Fruit fly (Drosophila melanogaster) whole organism, embryonic: ENCODE data around the gene CG6659.

Source experiments
- Atf3 ChIP-seq: fragments of 200-800 bp; sonication (Bioruptor generic); optimal IDR thresholded peaks from 3 replicates; lab custom pipeline; 2016; ENCODE audit warnings: missing biosample characterization, missing genetic modification characterization
- BtbVII ChIP-seq: fragments of 200-800 bp; sonication (Bioruptor generic); optimal IDR thresholded peaks from 3 replicates; lab custom pipeline; 2017; ENCODE audit warnings: missing biosample characterization, mild to moderate bottlenecking, missing genetic modification characterization
- CG10321 ChIP-seq: fragments of 200-800 bp; sonication (Bioruptor generic); IDR thresholded peaks from 2 replicates; pipeline ENCODE4 v1.3.6; 2022; ENCODE audit warnings: missing biosample characterization, missing genetic modification characterization
- CG10565 ChIP-seq: fragments of 200-800 bp; sonication (Bioruptor generic); optimal IDR thresholded peaks from 3 replicates; lab custom pipeline; 2016; ENCODE audit warnings: missing biosample characterization, mild to moderate bottlenecking, missing genetic modification characterization
- CG11504 ChIP-seq: fragments of 200-800 bp; sonication (Bioruptor generic); optimal IDR thresholded peaks from 3 replicates; lab custom pipeline; 2019; ENCODE audit warnings: missing biosample characterization, mild to moderate bottlenecking, missing genetic modification characterization, moderate library complexity
- CG12071 ChIP-seq: fragments of 200-800 bp; sonication (Bioruptor generic); optimal IDR thresholded peaks from 3 replicates; lab custom pipeline; 2018; ENCODE audit warnings: missing biosample characterization, mild to moderate bottlenecking, missing genetic modification characterization
- CG15011 ChIP-seq: fragments of 200-800 bp; sonication (Bioruptor generic); optimal IDR thresholded peaks from 3 replicates; lab custom pipeline; 2018; ENCODE audit warnings: missing biosample characterization, mild to moderate bottlenecking, missing genetic modification characterization
- CG15514 ChIP-seq: fragments of 200-800 bp; sonication (Bioruptor generic); optimal IDR thresholded peaks from 3 replicates; lab custom pipeline; 2017; ENCODE audit warnings: missing biosample characterization, missing genetic modification characterization, mild to moderate bottlenecking, moderate library complexity, missing genetic modification reagents
- CG15601 ChIP-seq: fragments of 200-800 bp; sonication (Bioruptor generic); optimal IDR thresholded peaks from 3 replicates; lab custom pipeline; 2019; ENCODE audit warnings: missing biosample characterization, mild to moderate bottlenecking, missing genetic modification characterization, moderate library complexity
- CG17912 ChIP-seq: fragments of 200-800 bp; sonication (Bioruptor generic); optimal IDR thresholded peaks from 2 replicates; lab custom pipeline; 2018; ENCODE audit warnings: missing biosample characterization, mild to moderate bottlenecking, missing genetic modification characterization
- CG2120 ChIP-seq: fragments of 200-800 bp; sonication (Bioruptor generic); optimal IDR thresholded peaks from 3 replicates; lab custom pipeline; 2016; ENCODE audit warnings: missing biosample characterization, missing genetic modification characterization
- CG31365 ChIP-seq: fragments of 200-800 bp; sonication (Bioruptor generic); optimal IDR thresholded peaks from 2 replicates; lab custom pipeline; 2018; ENCODE audit warnings: missing biosample characterization, mild to moderate bottlenecking, missing genetic modification characterization
- CG31441 ChIP-seq: fragments of 200-800 bp; sonication (Bioruptor generic); IDR thresholded peaks from 2 replicates; pipeline ENCODE4 v1.3.6; 2022; ENCODE audit warnings: missing biosample characterization, missing genetic modification characterization
- CG32767 ChIP-seq: fragments of 200-800 bp; sonication (Bioruptor generic); IDR thresholded peaks from 2 replicates; pipeline ENCODE4 v1.3.6; 2022; ENCODE audit warnings: missing biosample characterization, missing genetic modification characterization
- CG34422 ChIP-seq: fragments of 200-800 bp; sonication (Bioruptor generic); IDR thresholded peaks from 3 replicates; pipeline ENCODE4 v1.3.6; 2022; ENCODE audit warnings: missing biosample characterization, missing genetic modification characterization
- CG4282 ChIP-seq: fragments of 200-800 bp; sonication (Bioruptor generic); optimal IDR thresholded peaks from 2 replicates; lab custom pipeline; 2016; ENCODE audit warnings: missing biosample characterization, missing genetic modification characterization
- CG5245 ChIP-seq: fragments of 200-800 bp; sonication (Bioruptor generic); optimal IDR thresholded peaks from 3 replicates; lab custom pipeline; 2016; ENCODE audit warnings: missing biosample characterization, missing genetic modification characterization
- CG6254 ChIP-seq: fragments of 200-800 bp; sonication (Bioruptor generic); optimal IDR thresholded peaks from 3 replicates; lab custom pipeline; 2017; ENCODE audit warnings: mild to moderate bottlenecking, missing biosample characterization, missing genetic modification reagents, missing genetic modification characterization
- CG6683 ChIP-seq: fragments of 200-800 bp; sonication (Bioruptor generic); optimal IDR thresholded peaks from 2 replicates; lab custom pipeline; 2017; ENCODE audit warnings: missing biosample characterization, mild to moderate bottlenecking, missing genetic modification characterization, missing genetic modification reagents
- D ChIP-seq, 2 experiments: fragments of 200-800 bp in 1 of 2; fragments of >200 bp in 1 of 2; sonication (Bioruptor generic) in 1 of 2; optimal IDR thresholded peaks; 2 replicates in 1 of 2; 3 replicates in 1 of 2; lab custom pipeline; 2017; ENCODE audit warnings: mild to moderate bottlenecking in 1 of 2, missing biosample characterization in 1 of 2, missing genetic modification characterization in 1 of 2, missing genetic modification reagents in 1 of 2
- Dll ChIP-seq: fragments of 200-800 bp; sonication (Bioruptor generic); IDR thresholded peaks from 4 replicates; pipeline ENCODE4 v1.3.6; 2022; ENCODE audit warnings: missing biosample characterization, missing genetic modification characterization; ENCODE audit not compliant: partially characterized antibody
- Fer1 ChIP-seq: fragments of 200-800 bp; sonication (Bioruptor generic); optimal IDR thresholded peaks from 2 replicates; lab custom pipeline; 2017; ENCODE audit warnings: missing biosample characterization, mild to moderate bottlenecking, missing genetic modification characterization
- Gsc ChIP-seq: fragments of 200-800 bp; sonication (Bioruptor generic); IDR thresholded peaks from 2 replicates; pipeline ENCODE4 v1.3.6; 2022; ENCODE audit warnings: missing biosample characterization, missing genetic modification characterization
- Hr3 ChIP-seq: fragments of 200-800 bp; sonication (Bioruptor generic); optimal IDR thresholded peaks from 3 replicates; lab custom pipeline; 2016; ENCODE audit warnings: missing biosample characterization, missing genetic modification characterization
- Hr39 ChIP-seq: fragments of >200 bp; optimal IDR thresholded peaks from 2 replicates; lab custom pipeline; 2017
- Lpt ChIP-seq: fragments of >200 bp; optimal IDR thresholded peaks from 2 replicates; lab custom pipeline; 2018; ENCODE audit warnings: missing biosample characterization, missing genetic modification characterization
- Neu2 ChIP-seq: fragments of 200-800 bp; sonication (Bioruptor generic); optimal IDR thresholded peaks from 3 replicates; lab custom pipeline; 2016; ENCODE audit warnings: missing biosample characterization, missing genetic modification characterization, borderline replicate concordance
- Nf-YC ChIP-seq: fragments of 200-800 bp; optimal IDR thresholded peaks from 3 replicates; lab custom pipeline; 2019; ENCODE audit warnings: missing biosample characterization, mild to moderate bottlenecking, missing genetic modification characterization, moderate library complexity
- Oli ChIP-seq: fragments of 200-800 bp; sonication (Bioruptor generic); optimal IDR thresholded peaks from 2 replicates; lab custom pipeline; 2018; ENCODE audit warnings: missing biosample characterization, mild to moderate bottlenecking, missing genetic modification characterization, moderate library complexity
- Side ChIP-seq: fragments of 200-800 bp; sonication (Bioruptor generic); optimal IDR thresholded peaks from 2 replicates; lab custom pipeline; 2016; ENCODE audit warnings: missing biosample characterization, missing genetic modification characterization
- Stat92E ChIP-seq, 3 experiments: fragments of >200 bp in 2 of 3; fragments of 200-800 bp in 1 of 3; sonication (Bioruptor generic) in 1 of 3; optimal IDR thresholded peaks; 2 replicates each; lab custom pipeline; 2017 to 2019; ENCODE audit warnings: missing biosample characterization in 3 of 3, missing genetic modification characterization in 3 of 3, mild to moderate bottlenecking in 1 of 3, moderate library complexity in 1 of 3
- Xbp1 ChIP-seq: fragments of 200-800 bp; sonication (Bioruptor generic); optimal IDR thresholded peaks from 3 replicates; lab custom pipeline; 2016; ENCODE audit warnings: missing biosample characterization, mild to moderate bottlenecking, missing genetic modification characterization
- abd-A ChIP-seq: fragments of 200-800 bp; sonication (Bioruptor generic); optimal IDR thresholded peaks from 3 replicates; lab custom pipeline; 2019; ENCODE audit warnings: missing biosample characterization, mild to moderate bottlenecking, missing genetic modification characterization, moderate library complexity
- chm ChIP-seq: fragments of 200-800 bp; sonication (Bioruptor generic); IDR thresholded peaks from 2 replicates; pipeline ENCODE4 v1.3.6; 2022; ENCODE audit warnings: missing biosample characterization, missing genetic modification characterization
- croc ChIP-seq: fragments of 200-800 bp; sonication (Bioruptor generic); conservative IDR thresholded peaks from 3 replicates; pipeline ENCODE4 v1.3.6; 2022; ENCODE audit warnings: missing biosample characterization, missing genetic modification characterization
- dati ChIP-seq: fragments of 200-800 bp; sonication (Bioruptor generic); IDR thresholded peaks from 2 replicates; pipeline ENCODE4 v1.3.6; 2022; ENCODE audit warnings: missing biosample characterization, missing genetic modification characterization
- ems ChIP-seq: fragments of 200-800 bp; sonication (Bioruptor generic); optimal IDR thresholded peaks from 3 replicates; lab custom pipeline; 2016; ENCODE audit warnings: missing biosample characterization, missing genetic modification characterization
- fu2 ChIP-seq: fragments of 200-800 bp; sonication (Bioruptor generic); optimal IDR thresholded peaks from 2 replicates; lab custom pipeline; 2016; ENCODE audit warnings: missing biosample characterization, missing genetic modification characterization
- gsb-n ChIP-seq: fragments of 200-800 bp; sonication (Bioruptor generic); optimal IDR thresholded peaks from 3 replicates; lab custom pipeline; 2018; ENCODE audit warnings: missing biosample characterization, mild to moderate bottlenecking, missing genetic modification characterization
- inv ChIP-seq: fragments of 200-800 bp; sonication (Bioruptor generic); IDR thresholded peaks from 2 replicates; pipeline ENCODE4 v1.3.6; 2022; ENCODE audit warnings: missing biosample characterization, missing genetic modification characterization; ENCODE audit not compliant: partially characterized antibody
- kah ChIP-seq: fragments of 200-800 bp; sonication (Bioruptor generic); optimal IDR thresholded peaks from 2 replicates; lab custom pipeline; 2018; ENCODE audit warnings: missing biosample characterization, mild to moderate bottlenecking, missing genetic modification characterization
- kay ChIP-seq: fragments of 200-800 bp; sonication (Bioruptor generic); optimal IDR thresholded peaks from 2 replicates; lab custom pipeline; 2016; ENCODE audit warnings: missing biosample characterization, missing genetic modification characterization
- lbe ChIP-seq: fragments of 200-800 bp; sonication (Bioruptor generic); optimal IDR thresholded peaks from 2 replicates; lab custom pipeline; 2016; ENCODE audit warnings: missing biosample characterization, mild to moderate bottlenecking, missing genetic modification characterization
- phol ChIP-seq: fragments of 200-800 bp; sonication (Bioruptor generic); optimal IDR thresholded peaks from 3 replicates; lab custom pipeline; 2018; ENCODE audit warnings: missing biosample characterization, mild to moderate bottlenecking, missing genetic modification characterization, moderate library complexity
- psq ChIP-seq: fragments of 200-800 bp; sonication (Bioruptor generic); optimal IDR thresholded peaks from 2 replicates; lab custom pipeline; 2017; ENCODE audit warnings: missing biosample characterization, missing genetic modification characterization
- row ChIP-seq: fragments of 200-800 bp; sonication (Bioruptor generic); IDR thresholded peaks from 3 replicates; pipeline ENCODE4 v1.3.6; 2022; ENCODE audit warnings: missing biosample characterization, missing genetic modification characterization
- sens ChIP-seq: fragments of 200-800 bp; sonication (Bioruptor generic); peaks from one replicate; lab custom pipeline; 2016; ENCODE audit warnings: missing biosample characterization, missing genetic modification characterization
- sqz ChIP-seq: fragments of 200-800 bp; sonication (Bioruptor generic); optimal IDR thresholded peaks from 3 replicates; lab custom pipeline; 2018; ENCODE audit warnings: missing biosample characterization, mild to moderate bottlenecking, missing genetic modification characterization
- unc-4 ChIP-seq: fragments of 200-800 bp; sonication (Bioruptor generic); IDR thresholded peaks from 2 replicates; pipeline ENCODE4 v1.3.6; 2022; ENCODE audit warnings: missing biosample characterization, missing genetic modification characterization; ENCODE audit not compliant: partially characterized antibody
- zen ChIP-seq: fragments of 200-800 bp; sonication (Bioruptor generic); optimal IDR thresholded peaks from 3 replicates; lab custom pipeline; 2018; ENCODE audit warnings: missing biosample characterization, mild to moderate bottlenecking, missing genetic modification characterization, moderate library complexity

Gene CG6659

dm6 chrX:18669811-18670477 is 12.9 kb upstream of the CG6659 start (continued):
- TF ChIP-seq CG11504 (peak; percentile 54), CG2120 (GFP tag; lab: Kevin White, UChicago) (no peak), D (optimal IDR thresholded peaks at IDR 0.05; lab: Kevin White, UChicago) (no peak), D (GFP tag; optimal IDR thresholded peaks at IDR 0.05; lab: Kevin White, UChicago) (no peak), lbe (GFP tag; lab: Kevin White, UChicago) (no peak), Hr3 (GFP tag; lab: Kevin White, UChicago) (no peak), croc (GFP tag; lab: Robert Waterston, UW) (peak; percentile 35; the same call in 1 of the 3 replicates), kah (GFP tag; lab: Kevin White, UChicago) (no peak), CG5245 (GFP tag; lab: Kevin White, UChicago) (no peak), CG6683 (no peak), phol (tag; lab: Kevin White, UChicago) (peak; percentile 43), abd-A (peak; percentile 53), row (GFP tag; lab: Robert Waterston, UW) (peak; percentile 74), zen (tag; lab: Kevin White, UChicago) (no peak), fu2 (GFP tag; lab: Kevin White, UChicago) (no peak), chm (no peak), CG17912 (GFP tag; lab: Kevin White, UChicago) (no peak), Oli (peak; percentile 40), psq (GFP tag; lab: Kevin White, UChicago) (no peak), CG32767 (GFP tag; lab: Robert Waterston, UW) (no peak), Dll (GFP tag; lab: Robert Waterston, UW) (no peak), Hr39 (no peak), Fer1 (no peak), unc-4 (GFP tag; lab: Robert Waterston, UW) (no peak), CG6254 (GFP tag; lab: Kevin White, UChicago) (no peak), ems (no peak), CG31441 (GFP tag; lab: Robert Waterston, UW) (peak; percentile 37; the same call in 1 of the 2 replicates), Side (GFP tag; lab: Kevin White, UChicago) (no peak), CG15601 (tag; lab: Kevin White, UChicago) (no peak), Atf3 (no peak), Nf-YC (tag; lab: Kevin White, UChicago) (no peak), CG34422 (GFP tag; lab: Robert Waterston, UW) (no peak), Xbp1 (GFP tag; lab: Kevin White, UChicago) (peak; percentile 31), BtbVII (GFP tag; lab: Kevin White, UChicago) (no peak), CG31365 (tag; lab: Kevin White, UChicago) (no peak), CG10321 (GFP tag; lab: Robert Waterston, UW) (no peak), CG15011 (GFP tag; lab: Kevin White, UChicago) (no peak), CG4282 (GFP tag; lab: Kevin White, UChicago) (no peak), Lpt (GFP tag; lab: Kevin White, UChicago) (no peak), kay (GFP tag; lab: Kevin White, UChicago) (no peak), gsb-n (tag; lab: Kevin White, UChicago) (no peak), CG12071 (GFP tag; lab: Kevin White, UChicago) (no peak), CG10565 (GFP tag; lab: Kevin White, UChicago) (no peak), dati (GFP tag; lab: Robert Waterston, UW) (no peak), Stat92E (GFP tag; optimal IDR thresholded peaks at IDR 0.05; lab: Kevin White, UChicago) (no peak), sqz (GFP tag; lab: Kevin White, UChicago) (no peak), sens (GFP tag; lab: Kevin White, UChicago) (peak; percentile 67), Neu2 (GFP tag; lab: Kevin White, UChicago) (no peak), Gsc (no peak), inv (no peak), CG15514 (GFP tag; lab: Kevin White, UChicago) (no peak)
